Fruit fly (Drosophila melanogaster) whole organism, adult: Measurements from ENCODE around the gene CG33223.

Experiments used
- CG11617 ChIP-seq: fragments of 200-800 bp; sonication (Bioruptor generic); optimal IDR thresholded peaks from 2 replicates; lab custom pipeline; 2017; ENCODE audit warnings: mild to moderate bottlenecking, missing biosample characterization, missing genetic modification reagents, missing genetic modification characterization
- CG12768 ChIP-seq: fragments of 200-800 bp; sonication (Bioruptor generic); optimal IDR thresholded peaks from 2 replicates; lab custom pipeline; 2017; ENCODE audit warnings: missing biosample characterization, missing genetic modification characterization, mild to moderate bottlenecking, moderate library complexity, missing genetic modification reagents
- CG1620 ChIP-seq: fragments of 200-800 bp; sonication (Bioruptor generic); optimal IDR thresholded peaks from 2 replicates; lab custom pipeline; 2016; ENCODE audit warnings: missing biosample characterization, missing genetic modification characterization
- CG7101 ChIP-seq: fragments of 200-800 bp; sonication (Bioruptor generic); optimal IDR thresholded peaks from 2 replicates; lab custom pipeline; 2018; ENCODE audit warnings: missing biosample characterization, mild to moderate bottlenecking, missing genetic modification characterization, moderate library complexity
- Clk ChIP-seq: fragments of 200-800 bp; sonication (Bioruptor generic); optimal IDR thresholded peaks from 2 replicates; lab custom pipeline; 2017; ENCODE audit warnings: missing biosample characterization, missing genetic modification characterization
- ovo ChIP-seq: fragments of 200-800 bp; sonication (Bioruptor generic); optimal IDR thresholded peaks from 2 replicates; lab custom pipeline; 2016; ENCODE audit warnings: missing biosample characterization, missing genetic modification characterization
- pad ChIP-seq: fragments of 200-800 bp; sonication (Bioruptor generic); optimal IDR thresholded peaks from 3 replicates; lab custom pipeline; 2017; ENCODE audit warnings: missing biosample characterization, missing genetic modification characterization, mild to moderate bottlenecking, moderate library complexity, missing genetic modification reagents
- toe ChIP-seq: fragments of 200-800 bp; sonication (Bioruptor generic); optimal IDR thresholded peaks from 2 replicates; lab custom pipeline; 2016; ENCODE audit warnings: missing biosample characterization, missing genetic modification characterization

DNA sequence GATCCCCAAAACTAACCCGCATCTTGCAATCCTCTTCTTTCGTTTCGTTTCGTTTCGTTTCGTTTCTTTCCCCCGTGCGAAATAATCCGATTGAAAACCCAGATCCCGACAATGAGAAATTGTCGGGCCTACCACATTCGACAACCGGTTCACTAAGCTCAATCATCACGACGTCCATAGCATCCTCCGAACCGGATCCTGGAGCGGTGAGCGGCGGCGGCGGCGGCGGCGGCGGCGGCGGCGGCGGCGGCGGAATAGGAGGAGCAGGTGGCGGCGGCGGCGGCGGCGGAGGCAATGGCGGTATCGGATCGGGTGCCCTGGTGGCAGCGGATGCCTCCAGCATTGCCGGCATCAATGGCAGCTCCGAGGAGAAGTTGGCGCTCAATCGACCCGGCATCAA is 28.6 kb upstream of the CG33223 start:
- TF ChIP-seq CG1620, result no peak
- no peak for TF ChIP-seq toe (GFP tag; lab: Kevin White, UChicago)
- TF ChIP-seq CG12768 (GFP tag; lab: Kevin White, UChicago), result no peak
- TF ChIP-seq ovo, result no peak
- TF ChIP-seq Clk (GFP tag; lab: Kevin White, UChicago), result no peak
- no peak for TF ChIP-seq CG11617
- no peak for TF ChIP-seq pad (GFP tag; lab: Kevin White, UChicago)
- TF ChIP-seq CG7101, result no peak
